Worm (Caenorhabditis elegans): ENCODE data around the gene C33D9.8.
A peak's percentile ranks its signal among the peaks of the same experiment; 100 is the strongest.

C33D9.8 gene

DNA sequence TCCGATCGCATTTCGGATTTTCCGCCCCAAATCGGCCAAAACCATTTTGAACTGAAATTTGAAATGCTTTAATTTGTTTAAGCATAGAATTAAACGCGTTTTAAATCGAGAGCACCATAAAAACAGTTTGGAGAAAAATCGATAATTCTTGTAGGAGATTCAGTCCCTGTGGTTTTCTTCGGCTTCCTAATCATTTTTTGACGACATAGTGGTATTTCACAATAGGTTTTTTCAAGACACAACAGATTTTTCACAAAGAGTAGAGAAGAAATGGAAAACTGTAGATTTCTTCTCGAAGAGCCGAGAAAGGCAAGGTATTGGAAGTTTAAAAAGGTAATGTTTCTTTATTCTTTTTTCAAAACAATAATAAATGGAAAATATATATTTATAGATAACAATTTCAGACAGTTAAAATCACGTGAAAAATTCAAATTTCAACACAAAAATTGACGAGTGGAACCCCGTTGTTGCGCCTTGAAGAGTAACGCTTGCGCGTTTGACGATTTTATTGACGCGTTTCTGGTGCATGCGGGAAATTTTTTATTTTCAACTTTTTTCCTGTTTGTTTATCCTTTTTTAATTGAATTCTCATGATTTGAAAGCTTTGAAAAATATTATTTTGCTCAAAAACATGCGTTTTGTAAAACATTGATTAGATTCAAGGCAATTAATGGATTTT is 42.8 kb downstream of the C33D9.8 start, which contains the start of gene F21D5.7 (continued):
- peak; percentile 96 for TF ChIP-seq ztf-18 (tag; optimal IDR thresholded peaks at IDR 0.05)
- TF ChIP-seq akir-1 (GFP tag; optimal IDR thresholded peaks at IDR 0.05) = no peak
- TF ChIP-seq ceh-27 (GFP tag; optimal IDR thresholded peaks at IDR 0.05) = peak; percentile 43
- no peak for TF ChIP-seq nhr-179 (tag; optimal IDR thresholded peaks at IDR 0.05)
- TF ChIP-seq lin-35 (GFP tag; optimal IDR thresholded peaks at IDR 0.05) = peak in 1 of 3 experiments; percentile 78
- no peak for TF ChIP-seq F39B2.1 (GFP tag; IDR thresholded peaks at IDR 0.05)
- peak; percentile 67 for TF ChIP-seq nhr-80 (tag; optimal IDR thresholded peaks at IDR 0.05)
- no peak for TF ChIP-seq egl-18 (GFP tag; IDR thresholded peaks at IDR 0.05)
- peak; percentile 30 for TF ChIP-seq repo-1 (tag; optimal IDR thresholded peaks at IDR 0.05)
- TF ChIP-seq B0261.1 (tag; optimal IDR thresholded peaks at IDR 0.05) = no peak
- TF ChIP-seq C17E4.6 (GFP tag; IDR thresholded peaks at IDR 0.05) = no peak
- TF ChIP-seq K12H6.12 (tag; optimal IDR thresholded peaks at IDR 0.05) = peak; percentile 19
- no peak for TF ChIP-seq Y53F4B.3 (GFP tag; IDR thresholded peaks at IDR 0.05)
- no peak for TF ChIP-seq egl-44 (GFP tag; IDR thresholded peaks at IDR 0.05)
- TF ChIP-seq madf-8 (GFP tag; conservative IDR thresholded peaks at IDR 0.05) = peak; percentile 36
- TF ChIP-seq snpc-4 (GFP tag; optimal IDR thresholded peaks at IDR 0.05) = no peak
- TF ChIP-seq snpc-4 (tag; optimal IDR thresholded peaks at IDR 0.05) = peak in 3 of 4 experiments; percentile 51 to 63 (median 59)
- TF ChIP-seq nfyb-1 (GFP tag; IDR thresholded peaks at IDR 0.05) = peak; percentile 79
- TF ChIP-seq pha-4 (tag; optimal IDR thresholded peaks at IDR 0.05) = peak; percentile 25
- no peak for TF ChIP-seq lin-26 (GFP tag; IDR thresholded peaks at IDR 0.05)

DNA sequence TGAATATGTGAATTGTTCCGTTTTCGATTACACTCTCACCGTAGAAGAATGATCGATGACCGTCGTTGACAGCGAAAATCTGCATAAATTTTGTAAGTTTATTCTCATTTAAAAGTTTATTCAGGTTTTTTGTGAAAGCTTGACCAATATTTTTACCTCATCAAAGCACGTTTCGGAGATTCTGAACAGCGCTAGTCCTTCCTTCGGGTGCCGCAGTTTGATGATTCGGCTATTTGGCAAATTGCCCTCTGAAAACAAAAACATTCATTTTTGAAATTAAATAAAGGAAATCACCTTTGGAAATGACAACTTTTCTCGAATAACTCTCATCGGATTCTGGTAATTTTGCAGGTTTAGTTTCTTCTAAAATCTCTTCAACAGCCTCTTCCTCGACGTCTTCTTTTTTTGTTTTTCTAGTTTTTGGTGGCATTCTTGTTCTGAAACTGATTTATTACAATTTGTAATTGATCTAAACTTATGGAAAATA is 45.6 kb downstream of the C33D9.8 start, which contains the start of gene F21D5.6:
Gene F21D5.6 (minus strand): TSS at position 437 of the 487 bp plus-strand sequence.
- no peak for TF ChIP-seq F57A8.1 (GFP tag; optimal IDR thresholded peaks at IDR 0.05)
- TF ChIP-seq hlh-12 (tag; optimal IDR thresholded peaks at IDR 0.05) = no peak
- no peak for TF ChIP-seq cebp-1 (GFP tag; IDR thresholded peaks at IDR 0.05)
- TF ChIP-seq cebp-1 (tag; optimal IDR thresholded peaks at IDR 0.05) = peak; percentile 13
- TF ChIP-seq B0336.3 (GFP tag; IDR thresholded peaks at IDR 0.05) = 0 out of 2 replicates have a peak, but pooled peaks have one; percentile 24
- TF ChIP-seq repo-1 (tag; optimal IDR thresholded peaks at IDR 0.05) = peak; percentile 56
- TF ChIP-seq F22D6.2 (tag; optimal IDR thresholded peaks at IDR 0.05) = no peak
- no peak for TF ChIP-seq D2030.7 (GFP tag; IDR thresholded peaks at IDR 0.05)
- no peak for TF ChIP-seq fkh-3 (tag; optimal IDR thresholded peaks at IDR 0.05)
- no peak for TF ChIP-seq mxl-1 (tag; optimal IDR thresholded peaks at IDR 0.05)
- no peak for TF ChIP-seq F23B12.7 (tag; optimal IDR thresholded peaks at IDR 0.05; ENCODE audit: insufficient read depth)
- no peak for TF ChIP-seq chd-7 (tag; optimal IDR thresholded peaks at IDR 0.05)
- no peak for TF ChIP-seq zim-3 (tag; optimal IDR thresholded peaks at IDR 0.05)
- no peak for TF ChIP-seq B0019.2 (GFP tag; conservative IDR thresholded peaks at IDR 0.05)
- no peak for TF ChIP-seq F10E7.11 (tag; optimal IDR thresholded peaks at IDR 0.05)
- TF ChIP-seq K11D2.4 (GFP tag; IDR thresholded peaks at IDR 0.05) = no peak
- TF ChIP-seq lin-26 (GFP tag; IDR thresholded peaks at IDR 0.05) = no peak
- no peak for TF ChIP-seq madf-8 (GFP tag; conservative IDR thresholded peaks at IDR 0.05)
- TF ChIP-seq xnd-1 (tag; optimal IDR thresholded peaks at IDR 0.05) = no peak
- TF ChIP-seq nfyb-1 (GFP tag; IDR thresholded peaks at IDR 0.05) = peak; percentile 57; the same call in 1 of the 2 replicates
- no peak for TF ChIP-seq Y53G8AR.9 (GFP tag; conservative IDR thresholded peaks at IDR 0.05)
- peak; percentile 47 for TF ChIP-seq dpff-1 (tag; optimal IDR thresholded peaks at IDR 0.05)
- TF ChIP-seq madf-6 (GFP tag; IDR thresholded peaks at IDR 0.05) = peak; percentile 32; the same call in 1 of the 2 replicates
- no peak for TF ChIP-seq hlh-26 (GFP tag; conservative IDR thresholded peaks at IDR 0.05)
- peak in 1 of 3 experiments; percentile 48 for TF ChIP-seq lin-35 (GFP tag; optimal IDR thresholded peaks at IDR 0.05)
- TF ChIP-seq snpc-3.4 (tag; optimal IDR thresholded peaks at IDR 0.05) = peak; percentile 8

Measured in whole organism, young adult.